Fruit fly (Drosophila melanogaster): ENCODE data around the gene Mct1.

dm6 chrX:2175265-2175795 lies 13.7 kb upstream of the Mct1 start, which contains the start of gene Cyp4d14:
- TF ChIP-seq CG8478 (optimal IDR thresholded peaks at IDR 0.05) (no peak), CTCF (optimal IDR thresholded peaks at IDR 0.05) (no peak)

Measured in S2 (cell line).